Fruit fly (Drosophila melanogaster): Measurements from ENCODE around the gene shps.

Gene shps

DNA sequence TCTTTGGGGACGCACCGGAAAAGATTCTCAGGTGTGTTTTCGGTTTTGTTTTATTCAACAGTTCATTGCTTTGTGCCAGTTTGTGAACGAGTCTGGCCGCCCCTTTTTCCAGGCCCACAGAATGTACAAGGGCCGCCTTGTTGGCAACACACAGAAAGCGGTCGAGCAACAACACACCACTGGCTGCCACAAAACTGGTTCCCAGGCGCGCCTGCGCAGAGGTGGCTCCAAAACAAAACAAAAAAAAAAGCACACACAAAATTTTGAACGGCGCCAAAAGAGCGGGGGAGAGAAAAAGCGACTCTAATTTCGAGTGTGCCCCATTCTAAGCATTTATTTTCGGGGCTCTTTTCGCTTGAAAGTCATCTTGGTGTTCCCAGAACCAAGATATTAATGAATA is 19.8 kb downstream of the shps start:
- TF ChIP-seq CG11902 (GFP tag; optimal IDR thresholded peaks at IDR 0.05) (no peak), Hr39 (GFP tag; optimal IDR thresholded peaks at IDR 0.05) (no peak), Eip75B (GFP tag; optimal IDR thresholded peaks at IDR 0.05) (no peak), pdm3 (GFP tag; optimal IDR thresholded peaks at IDR 0.05) (no peak), salr (GFP tag; optimal IDR thresholded peaks at IDR 0.05) (no peak), Smox (GFP tag; optimal IDR thresholded peaks at IDR 0.05) (no peak), acj6 (GFP tag; optimal IDR thresholded peaks at IDR 0.05) (no peak), Sox14 (GFP tag; optimal IDR thresholded peaks at IDR 0.05) (no peak), achi (GFP tag; optimal IDR thresholded peaks at IDR 0.05) (no peak), ss (GFP tag; optimal IDR thresholded peaks at IDR 0.05) (no peak), CG6163 (GFP tag; IDR thresholded peaks at IDR 0.05) (no peak), Hr4 (GFP tag; optimal IDR thresholded peaks at IDR 0.05) (no peak), svp (GFP tag) (no peak), dac (GFP tag; optimal IDR thresholded peaks at IDR 0.05) (no peak)

DNA sequence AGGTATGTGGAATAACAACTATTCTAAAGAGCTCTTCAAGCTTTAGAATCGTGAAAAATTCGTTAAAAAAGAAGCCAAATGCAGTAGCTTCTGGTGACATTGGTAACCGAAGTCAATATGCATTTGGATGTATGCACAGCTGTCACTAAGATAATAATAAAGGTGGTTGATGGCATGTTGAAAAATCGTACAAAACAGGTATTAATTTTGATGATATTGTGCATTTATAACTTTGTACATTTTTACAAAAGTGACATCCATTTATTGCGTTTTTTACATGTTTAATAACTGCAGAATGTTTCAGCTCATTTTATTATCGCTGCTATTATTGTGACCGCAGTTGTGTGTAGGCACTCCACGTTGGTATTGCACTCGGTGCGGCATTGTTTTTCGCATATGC is 22.1 kb downstream of the shps start:
- TF ChIP-seq svp (GFP tag) (no peak), vri (GFP tag; optimal IDR thresholded peaks at IDR 0.05) (no peak), CG6792 (GFP tag; optimal IDR thresholded peaks at IDR 0.05) (peak; percentile 31), esn (GFP tag; optimal IDR thresholded peaks at IDR 0.05) (peak; percentile 59), Met (GFP tag; optimal IDR thresholded peaks at IDR 0.05) (no peak), Eip93F (GFP tag; optimal IDR thresholded peaks at IDR 0.05) (no peak), CG9139 (GFP tag; optimal IDR thresholded peaks at IDR 0.05) (no peak), CG31627 (GFP tag; optimal IDR thresholded peaks at IDR 0.05) (peak; percentile 47), spab (GFP tag; optimal IDR thresholded peaks at IDR 0.05) (no peak), CG3032 (tag; optimal IDR thresholded peaks at IDR 0.05) (no peak), CG1621 (tag; optimal IDR thresholded peaks at IDR 0.05) (no peak), CG6808 (GFP tag; optimal IDR thresholded peaks at IDR 0.05) (no peak), fkh (GFP tag; optimal IDR thresholded peaks at IDR 0.05) (no peak), Ets96B (tag; optimal IDR thresholded peaks at IDR 0.05) (peak; percentile 16), Ets21C (GFP tag; optimal IDR thresholded peaks at IDR 0.05) (no peak), Sox102F (GFP tag; optimal IDR thresholded peaks at IDR 0.05) (no peak), dac (GFP tag; optimal IDR thresholded peaks at IDR 0.05) (no peak), CG10669 (GFP tag; optimal IDR thresholded peaks at IDR 0.05) (no peak), net (GFP tag; optimal IDR thresholded peaks at IDR 0.05) (peak; percentile 55), CG6163 (GFP tag; IDR thresholded peaks at IDR 0.05) (0 out of 3 replicates have a peak, but pooled peaks have one; percentile 49), fd59A (GFP tag; optimal IDR thresholded peaks at IDR 0.05) (peak; percentile 14), cyc (GFP tag; optimal IDR thresholded peaks at IDR 0.05) (peak; percentile 41), topi (GFP tag; optimal IDR thresholded peaks at IDR 0.05) (peak; percentile 44), OdsH (GFP tag; optimal IDR thresholded peaks at IDR 0.05) (peak; percentile 50), dsx (GFP tag; optimal IDR thresholded peaks at IDR 0.05; ENCODE audit: poor library complexity, severe bottlenecking) (no peak), acj6 (GFP tag; optimal IDR thresholded peaks at IDR 0.05) (peak; percentile 39), Hr38 (GFP tag; optimal IDR thresholded peaks at IDR 0.05) (no peak), Sox15 (GFP tag; optimal IDR thresholded peaks at IDR 0.05) (peak; percentile 23), CG4318 (GFP tag; optimal IDR thresholded peaks at IDR 0.05) (peak; percentile 25), Sox14 (GFP tag; optimal IDR thresholded peaks at IDR 0.05) (no peak), CG7368 (GFP tag; optimal IDR thresholded peaks at IDR 0.05) (peak; percentile 23), CG16779 (tag; optimal IDR thresholded peaks at IDR 0.05) (no peak), Blimp-1 (GFP tag; optimal IDR thresholded peaks at IDR 0.05) (no peak), fd85E (GFP tag; optimal IDR thresholded peaks at IDR 0.05) (no peak), CG32006 (GFP tag; optimal IDR thresholded peaks at IDR 0.05) (peak; percentile 60), salr (GFP tag; optimal IDR thresholded peaks at IDR 0.05) (no peak), CG11294 (GFP tag; IDR thresholded peaks at IDR 0.05) (0 out of 2 replicates have a peak, but pooled peaks have one; percentile 10), Eip78C (GFP tag) (peak; percentile 84), CG3919 (GFP tag; optimal IDR thresholded peaks at IDR 0.05) (no peak), eg (GFP tag; IDR thresholded peaks at IDR 0.05) (peak; percentile 53), Lpt (GFP tag; optimal IDR thresholded peaks at IDR 0.05) (peak; percentile 15), ss (GFP tag; optimal IDR thresholded peaks at IDR 0.05) (peak in 1 of 2 experiments; percentile 15), achi (GFP tag; optimal IDR thresholded peaks at IDR 0.05) (peak; percentile 29), CG8319 (GFP tag; optimal IDR thresholded peaks at IDR 0.05) (no peak)

All from whole organism, prepupa.